Fruit fly (Drosophila melanogaster) whole organism, adult: ENCODE data around the gene CG5342.

Experiments used
- CG11617 ChIP-seq: fragments of 200-800 bp; sonication (Bioruptor generic); optimal IDR thresholded peaks from 2 replicates; lab custom pipeline; 2017; ENCODE audit warnings: mild to moderate bottlenecking, missing biosample characterization, missing genetic modification reagents, missing genetic modification characterization
- CG12768 ChIP-seq: fragments of 200-800 bp; sonication (Bioruptor generic); optimal IDR thresholded peaks from 2 replicates; lab custom pipeline; 2017; ENCODE audit warnings: missing biosample characterization, missing genetic modification characterization, mild to moderate bottlenecking, moderate library complexity, missing genetic modification reagents
- CG14711 ChIP-seq: fragments of 200-800 bp; sonication (Bioruptor generic); optimal IDR thresholded peaks from 2 replicates; lab custom pipeline; 2018; ENCODE audit warnings: missing biosample characterization, mild to moderate bottlenecking, missing genetic modification characterization, moderate library complexity
- CG1620 ChIP-seq: fragments of 200-800 bp; sonication (Bioruptor generic); optimal IDR thresholded peaks from 2 replicates; lab custom pipeline; 2016; ENCODE audit warnings: missing biosample characterization, missing genetic modification characterization
- CG33017 ChIP-seq: fragments of 200-800 bp; sonication (Bioruptor generic); optimal IDR thresholded peaks from 2 replicates; lab custom pipeline; 2018; ENCODE audit warnings: missing biosample characterization, mild to moderate bottlenecking, missing genetic modification characterization, moderate library complexity
- CG5204 ChIP-seq: fragments of 200-800 bp; sonication (Bioruptor generic); optimal IDR thresholded peaks from 2 replicates; lab custom pipeline; 2016; ENCODE audit warnings: missing biosample characterization, missing genetic modification characterization
- CG7045 ChIP-seq: fragments of 200-800 bp; sonication (Bioruptor generic); optimal IDR thresholded peaks from 2 replicates; lab custom pipeline; 2017; ENCODE audit warnings: missing biosample characterization, mild to moderate bottlenecking, missing genetic modification characterization
- CG7101 ChIP-seq: fragments of 200-800 bp; sonication (Bioruptor generic); optimal IDR thresholded peaks from 2 replicates; lab custom pipeline; 2018; ENCODE audit warnings: missing biosample characterization, mild to moderate bottlenecking, missing genetic modification characterization, moderate library complexity
- Clk ChIP-seq: fragments of 200-800 bp; sonication (Bioruptor generic); optimal IDR thresholded peaks from 2 replicates; lab custom pipeline; 2017; ENCODE audit warnings: missing biosample characterization, missing genetic modification characterization
- Crg-1 ChIP-seq: fragments of 200-800 bp; sonication (Bioruptor generic); optimal IDR thresholded peaks from 2 replicates; lab custom pipeline; 2016; ENCODE audit warnings: missing biosample characterization, missing genetic modification characterization
- Hr96 ChIP-seq: fragments of 200-800 bp; sonication (Bioruptor generic); optimal IDR thresholded peaks from 2 replicates; lab custom pipeline; 2016; ENCODE audit warnings: missing biosample characterization, missing genetic modification characterization
- Mnt ChIP-seq: fragments of 200-800 bp; sonication (Bioruptor generic); optimal IDR thresholded peaks from 2 replicates; lab custom pipeline; 2016; ENCODE audit warnings: missing biosample characterization, mild to moderate bottlenecking, missing genetic modification characterization
- bab1 ChIP-seq: fragments of 200-800 bp; sonication (Bioruptor generic); optimal IDR thresholded peaks from 3 replicates; lab custom pipeline; 2019; ENCODE audit warnings: missing biosample characterization, mild to moderate bottlenecking, missing genetic modification characterization, moderate library complexity
- cic ChIP-seq: fragments of 200-800 bp; sonication (Bioruptor generic); optimal IDR thresholded peaks from 2 replicates; lab custom pipeline; 2017; ENCODE audit warnings: missing biosample characterization, mild to moderate bottlenecking, missing genetic modification characterization, moderate library complexity
- cnc ChIP-seq, 2 experiments: fragments of >200 bp; optimal IDR thresholded peaks; 2 replicates each; lab custom pipeline; 2017
- kay ChIP-seq: fragments of 200-800 bp; sonication (Bioruptor generic); peaks from one replicate; lab custom pipeline; 2016; ENCODE audit warnings: missing biosample characterization, missing genetic modification characterization, borderline replicate concordance
- ovo ChIP-seq: fragments of 200-800 bp; sonication (Bioruptor generic); optimal IDR thresholded peaks from 2 replicates; lab custom pipeline; 2016; ENCODE audit warnings: missing biosample characterization, missing genetic modification characterization
- pad ChIP-seq: fragments of 200-800 bp; sonication (Bioruptor generic); optimal IDR thresholded peaks from 3 replicates; lab custom pipeline; 2017; ENCODE audit warnings: missing biosample characterization, missing genetic modification characterization, mild to moderate bottlenecking, moderate library complexity, missing genetic modification reagents
- tj ChIP-seq: fragments of 200-800 bp; sonication (Bioruptor generic); optimal IDR thresholded peaks from 3 replicates; lab custom pipeline; 2017; ENCODE audit warnings: missing biosample characterization, mild to moderate bottlenecking, missing genetic modification characterization, moderate library complexity
- toe ChIP-seq: fragments of 200-800 bp; sonication (Bioruptor generic); optimal IDR thresholded peaks from 2 replicates; lab custom pipeline; 2016; ENCODE audit warnings: missing biosample characterization, missing genetic modification characterization

Gene CG5342

DNA sequence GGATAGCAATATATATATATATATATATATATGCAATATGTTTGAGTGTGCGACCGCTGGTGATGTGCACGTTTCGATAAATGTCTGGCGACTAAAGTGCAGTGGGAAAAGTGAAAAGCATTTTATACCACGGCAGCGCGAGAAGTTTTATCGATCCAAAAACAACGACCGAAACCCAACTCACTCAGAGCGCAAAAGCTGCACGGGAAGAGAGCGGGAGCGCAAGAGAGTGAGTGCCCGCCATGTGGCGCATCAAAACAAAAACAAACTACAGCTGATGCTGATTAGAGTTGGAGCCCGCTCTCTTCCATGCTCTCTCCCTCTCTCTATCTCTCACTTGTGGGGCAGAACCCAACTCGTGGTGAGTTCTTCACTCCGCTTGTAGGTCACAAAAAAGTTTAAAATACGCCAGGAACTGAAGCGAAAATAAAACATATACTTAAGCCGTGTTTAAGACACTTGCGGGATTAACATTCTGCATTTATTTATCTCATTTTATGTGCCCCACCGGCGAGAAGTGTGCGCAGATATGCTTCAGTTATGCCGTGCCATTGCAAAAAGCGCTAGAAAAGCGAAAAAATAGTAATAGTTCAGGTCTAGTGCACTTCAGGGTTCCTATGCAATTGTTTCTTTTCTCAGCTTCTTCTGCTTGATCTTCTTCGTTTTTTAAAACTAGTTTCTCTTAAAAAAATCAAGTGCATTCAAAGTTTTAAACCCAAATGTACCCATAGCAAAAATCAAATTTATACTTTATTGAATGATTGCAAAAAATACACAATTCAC lies 26.2 kb downstream of the CG5342 start:
- TF ChIP-seq CG5204 (GFP tag; lab: Kevin White, UChicago) (no peak), CG7045 (no peak), CG14711 (tag; lab: Kevin White, UChicago) (no peak), CG33017 (tag; lab: Kevin White, UChicago) (no peak), bab1 (GFP tag; lab: Kevin White, UChicago) (peak; percentile 30), cnc (optimal IDR thresholded peaks at IDR 0.05; lab: Kevin White, UChicago) (no peak), cic (GFP tag; lab: Kevin White, UChicago) (no peak), CG11617 (GFP tag; lab: Kevin White, UChicago) (no peak), CG7101 (tag; lab: Kevin White, UChicago) (no peak), kay (GFP tag; lab: Kevin White, UChicago) (peak; percentile 60), Clk (no peak), CG1620 (GFP tag; lab: Kevin White, UChicago) (no peak), Crg-1 (GFP tag; lab: Kevin White, UChicago) (no peak), ovo (GFP tag; lab: Kevin White, UChicago) (no peak), toe (GFP tag; lab: Kevin White, UChicago) (no peak), Hr96 (peak; percentile 7), pad (GFP tag; lab: Kevin White, UChicago) (no peak), CG12768 (GFP tag; lab: Kevin White, UChicago) (no peak), Mnt (no peak), tj (GFP tag; lab: Kevin White, UChicago) (no peak)

DNA sequence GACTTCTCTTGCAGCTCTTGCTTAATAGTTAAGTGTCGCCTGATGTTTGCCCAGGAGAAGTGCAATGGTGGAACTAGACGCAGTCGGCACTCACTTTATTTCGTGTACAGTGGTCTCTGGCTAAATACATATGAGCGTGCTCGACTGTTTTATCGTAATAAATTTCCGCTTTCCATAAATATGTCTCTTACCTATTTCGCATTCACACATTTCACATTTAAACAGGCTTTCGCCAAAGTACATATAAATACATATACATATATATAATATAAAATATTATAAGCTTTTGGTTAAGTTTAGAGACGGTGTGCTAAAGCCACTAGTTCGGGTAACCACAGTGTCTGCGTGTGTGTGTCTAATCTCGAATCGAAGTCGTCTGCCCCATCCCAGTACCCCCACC lies 28.1 kb downstream of the CG5342 start:
- TF ChIP-seq pad (GFP tag; lab: Kevin White, UChicago) (no peak), Hr96 (no peak), CG7101 (tag; lab: Kevin White, UChicago) (no peak), kay (GFP tag; lab: Kevin White, UChicago) (no peak), CG5204 (GFP tag; lab: Kevin White, UChicago) (no peak), cic (GFP tag; lab: Kevin White, UChicago) (no peak), ovo (GFP tag; lab: Kevin White, UChicago) (no peak)

DNA sequence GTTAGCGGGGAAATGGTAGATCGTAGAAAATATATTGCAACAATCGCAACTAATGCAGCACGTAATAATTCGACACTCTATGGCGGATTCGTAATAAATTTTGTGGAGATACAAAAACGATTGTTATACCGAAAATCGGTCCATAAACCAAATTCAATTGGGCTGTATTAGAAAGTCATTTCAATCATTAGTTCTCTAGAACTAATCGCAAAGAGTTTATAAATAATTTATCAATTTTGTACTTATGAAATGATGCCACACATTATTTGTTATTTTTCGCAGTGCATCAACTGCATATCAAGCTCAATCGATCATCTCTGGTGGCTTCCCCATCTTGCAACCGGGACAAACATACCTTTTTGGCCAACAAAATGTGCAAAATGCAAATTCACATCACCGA lies 33.8 kb downstream of the CG5342 start:
- TF ChIP-seq CG1620 (GFP tag; lab: Kevin White, UChicago), result no peak
- no peak for TF ChIP-seq CG14711 (tag; lab: Kevin White, UChicago)
- TF ChIP-seq CG33017 (tag; lab: Kevin White, UChicago), result no peak
- TF ChIP-seq bab1 (GFP tag; lab: Kevin White, UChicago), result no peak

DNA sequence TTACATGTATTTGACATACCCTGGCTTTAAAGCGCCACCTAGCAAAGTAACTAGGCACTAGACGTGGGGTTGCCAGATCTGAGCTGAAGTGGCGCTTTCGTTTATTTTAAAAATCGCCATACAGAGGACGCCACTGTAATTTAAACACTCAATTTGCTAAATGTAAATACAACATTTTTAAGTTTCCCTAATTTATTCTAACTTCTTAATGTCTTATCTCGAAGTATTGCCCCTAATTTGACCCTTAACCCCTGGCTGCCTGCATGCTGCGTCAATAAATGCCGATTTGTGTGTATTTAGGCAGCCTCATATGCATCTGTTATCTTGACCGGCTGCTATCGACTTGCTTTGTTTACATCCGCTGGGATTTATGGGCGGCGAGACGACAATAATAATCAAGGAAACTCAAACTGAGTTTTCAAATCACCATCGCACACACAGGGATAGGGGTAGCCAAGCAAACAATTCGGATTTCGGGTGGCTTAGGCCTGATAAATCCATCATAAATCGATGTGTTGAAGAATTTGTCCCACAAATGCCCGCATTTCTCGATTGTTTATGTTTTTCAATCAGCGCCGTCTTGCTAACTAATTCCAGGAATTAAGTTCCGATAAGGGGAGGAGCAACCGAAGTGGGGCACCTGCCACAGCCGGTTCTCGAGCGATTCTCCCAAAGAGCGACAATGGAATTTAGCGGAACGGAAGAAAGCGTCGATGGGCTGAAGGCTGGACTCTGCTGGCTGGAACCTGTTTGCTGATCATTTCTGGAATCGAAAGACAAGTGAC lies 34.8 kb downstream of the CG5342 start:
- TF ChIP-seq bab1 (GFP tag; lab: Kevin White, UChicago) (peak; percentile 70), toe (GFP tag; lab: Kevin White, UChicago) (peak; percentile 57), cnc (optimal IDR thresholded peaks at IDR 0.05; lab: Kevin White, UChicago) (no peak), Crg-1 (GFP tag; lab: Kevin White, UChicago) (peak; percentile 57), Mnt (no peak), cic (GFP tag; lab: Kevin White, UChicago) (no peak), ovo (GFP tag; lab: Kevin White, UChicago) (peak; percentile 37), CG5204 (GFP tag; lab: Kevin White, UChicago) (no peak), tj (GFP tag; lab: Kevin White, UChicago) (no peak), CG11617 (GFP tag; lab: Kevin White, UChicago) (no peak), CG12768 (GFP tag; lab: Kevin White, UChicago) (no peak), CG14711 (tag; lab: Kevin White, UChicago) (peak; percentile 21), pad (GFP tag; lab: Kevin White, UChicago) (peak; percentile 44), Hr96 (peak; percentile 54), Clk (no peak), kay (GFP tag; lab: Kevin White, UChicago) (no peak), CG1620 (GFP tag; lab: Kevin White, UChicago) (peak; percentile 79), CG7045 (no peak), CG33017 (tag; lab: Kevin White, UChicago) (no peak), CG7101 (tag; lab: Kevin White, UChicago) (no peak)

DNA sequence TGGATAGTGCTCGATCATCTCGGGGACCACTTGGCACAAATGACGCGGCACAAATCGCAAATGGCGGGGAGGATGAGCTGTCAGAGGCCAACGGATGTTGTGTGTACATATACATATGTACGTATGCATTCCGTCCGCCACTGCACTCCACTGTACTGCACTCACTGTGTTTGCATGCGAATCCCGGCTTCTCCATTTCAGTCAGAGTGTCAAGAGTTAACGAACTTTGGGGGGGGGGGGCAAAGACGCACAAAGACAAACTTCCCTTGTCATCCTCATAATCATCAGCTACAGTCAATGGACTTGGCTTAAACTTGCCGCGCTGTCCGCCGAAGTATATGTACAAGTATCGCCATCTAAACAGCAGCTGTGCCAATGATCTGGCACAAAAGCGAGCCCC lies 35.5 kb downstream of the CG5342 start:
- no peak for TF ChIP-seq CG7101 (tag; lab: Kevin White, UChicago)
- no peak for TF ChIP-seq CG1620 (GFP tag; lab: Kevin White, UChicago)
- TF ChIP-seq tj (GFP tag; lab: Kevin White, UChicago), result no peak
- TF ChIP-seq CG14711 (tag; lab: Kevin White, UChicago), result no peak
- no peak for TF ChIP-seq CG12768 (GFP tag; lab: Kevin White, UChicago)
- TF ChIP-seq kay (GFP tag; lab: Kevin White, UChicago), result no peak
- TF ChIP-seq CG7045, result no peak
- no peak for TF ChIP-seq cnc (optimal IDR thresholded peaks at IDR 0.05; lab: Kevin White, UChicago)
